Worm (Caenorhabditis elegans): ENCODE measurements around the gene tbx-2.
A peak's percentile ranks its signal among the peaks of the same experiment; 100 is the strongest.

tbx-2 gene

ce11 chrIII:5145874-5146273 lies 9.8 kb upstream of the tbx-2 start:
- TF ChIP-seq ceh-34 (tag; optimal IDR thresholded peaks at IDR 0.05) (no peak), hlh-6 (tag; optimal IDR thresholded peaks at IDR 0.05) (no peak), npax-4 (tag; optimal IDR thresholded peaks at IDR 0.05) (no peak), F13H6.1 (tag; optimal IDR thresholded peaks at IDR 0.05) (no peak), ceh-9 (tag; optimal IDR thresholded peaks at IDR 0.05) (no peak), rnt-1 (tag; optimal IDR thresholded peaks at IDR 0.05) (no peak), syd-9 (tag; optimal IDR thresholded peaks at IDR 0.05) (no peak), sox-2 (GFP tag; IDR thresholded peaks at IDR 0.05) (no peak), nfya-1 (tag; optimal IDR thresholded peaks at IDR 0.05) (no peak), ceh-2 (tag; optimal IDR thresholded peaks at IDR 0.05) (no peak), ceh-18 (tag; optimal IDR thresholded peaks at IDR 0.05) (no peak), ahr-1 (tag; optimal IDR thresholded peaks at IDR 0.05) (no peak), nhr-232 (tag; optimal IDR thresholded peaks at IDR 0.05) (no peak), gmeb-2 (tag; optimal IDR thresholded peaks at IDR 0.05) (no peak)

- TF ChIP-seq hlh-30 (tag; optimal IDR thresholded peaks at IDR 0.05; ENCODE audit: insufficient read depth) (peak; percentile 23), ref-2 (tag; optimal IDR thresholded peaks at IDR 0.05) (no peak), pax-1 (tag; optimal IDR thresholded peaks at IDR 0.05) (no peak), nhr-11 (tag; optimal IDR thresholded peaks at IDR 0.05) (no peak), dmd-4 (tag; optimal IDR thresholded peaks at IDR 0.05; ENCODE audit: borderline replicate concordance) (no peak), K02D7.2 (tag; optimal IDR thresholded peaks at IDR 0.05) (no peak), ttx-3 (tag; optimal IDR thresholded peaks at IDR 0.05) (no peak), pat-9 (tag; optimal IDR thresholded peaks at IDR 0.05) (no peak)
Measured at ce11 chrIII:5144169-5144568, 8.1 kb upstream of the tbx-2 start.

- TF ChIP-seq eyg-1 (tag; optimal IDR thresholded peaks at IDR 0.05) = no peak
- TF ChIP-seq elt-2 (tag; optimal IDR thresholded peaks at IDR 0.05) = peak; percentile 18
Measured at ce11 chrIII:5143520-5143919, 7.4 kb upstream of the tbx-2 start.

- TF ChIP-seq hlh-30 (tag; optimal IDR thresholded peaks at IDR 0.05; ENCODE audit: insufficient read depth) (peak; percentile 28), unc-55 (GFP tag; optimal IDR thresholded peaks at IDR 0.05) (peak; percentile 4), odd-2 (tag; optimal IDR thresholded peaks at IDR 0.05) (no peak)
Measured at ce11 chrIII:5141935-5142334, 5.8 kb upstream of the tbx-2 start.

ce11 chrIII:5140559-5140958 lies 4.5 kb upstream of the tbx-2 start:
- no peak for TF ChIP-seq F13H6.1 (tag; optimal IDR thresholded peaks at IDR 0.05)
- TF ChIP-seq sox-2 (GFP tag; IDR thresholded peaks at IDR 0.05) = no peak
- TF ChIP-seq zip-5 (tag; optimal IDR thresholded peaks at IDR 0.05) = no peak
- peak; percentile 71 for TF ChIP-seq unc-55 (GFP tag; optimal IDR thresholded peaks at IDR 0.05)
- peak; percentile 53 for TF ChIP-seq ceh-18 (tag; optimal IDR thresholded peaks at IDR 0.05)
- TF ChIP-seq tbx-2 (tag; optimal IDR thresholded peaks at IDR 0.05) = peak; percentile 90
- TF ChIP-seq ets-4 (tag; optimal IDR thresholded peaks at IDR 0.05) = peak; percentile 3
- no peak for TF ChIP-seq unc-42 (tag; optimal IDR thresholded peaks at IDR 0.05)

- TF ChIP-seq tbx-2 (tag; optimal IDR thresholded peaks at IDR 0.05) = peak; percentile 78
- TF ChIP-seq tbx-7 (tag; optimal IDR thresholded peaks at IDR 0.05) = no peak
- peak; percentile 84 for TF ChIP-seq unc-55 (GFP tag; optimal IDR thresholded peaks at IDR 0.05)
Measured at ce11 chrIII:5139768-5140167, 3.7 kb upstream of the tbx-2 start.

- TF ChIP-seq hlh-13 (GFP tag; optimal IDR thresholded peaks at IDR 0.05) (no peak), syd-9 (tag; optimal IDR thresholded peaks at IDR 0.05) (no peak), Y22D7AL.16 (tag; optimal IDR thresholded peaks at IDR 0.05) (no peak), elt-2 (tag; optimal IDR thresholded peaks at IDR 0.05) (no peak), tbx-2 (tag; optimal IDR thresholded peaks at IDR 0.05) (peak; percentile 70), unc-3 (GFP tag; conservative IDR thresholded peaks at IDR 0.05) (no peak), unc-3 (tag; optimal IDR thresholded peaks at IDR 0.05) (no peak), unc-42 (tag; optimal IDR thresholded peaks at IDR 0.05) (peak; percentile 89), pqm-1 (tag; optimal IDR thresholded peaks at IDR 0.05) (no peak), lim-6 (tag; optimal IDR thresholded peaks at IDR 0.05) (no peak), dve-1 (tag; optimal IDR thresholded peaks at IDR 0.05) (no peak), ceh-30 (tag; optimal IDR thresholded peaks at IDR 0.05) (no peak)
Measured at ce11 chrIII:5138940-5139533, 2.9 kb upstream of the tbx-2 start.
